Worm (Caenorhabditis elegans) whole organism, L1 larva: ENCODE measurements around the gene F58A3.4.
A peak's percentile ranks its signal among the peaks of the same experiment; 100 is the strongest.

Experiments
- F16B12.6 ChIP-seq: fragments of 150-350 bp; optimal IDR thresholded peaks from 2 replicates; lab custom pipeline; 2014; ENCODE audit warnings: missing biosample characterization, missing genetic modification characterization
- aha-1 ChIP-seq: fragments of 150-350 bp; optimal IDR thresholded peaks from 2 replicates; lab custom pipeline; 2014; ENCODE audit warnings: missing biosample characterization, missing genetic modification characterization
- ces-1 ChIP-seq: fragments of 150-350 bp; optimal IDR thresholded peaks from 2 replicates; lab custom pipeline; 2014; ENCODE audit warnings: missing biosample characterization, missing genetic modification reagents, missing genetic modification characterization
- dpl-1 ChIP-seq, 3 experiments: fragments of 150-350 bp in 2 of 3; sonication (generic microtip) in 1 of 3; optimal IDR thresholded peaks; 2 replicates each; lab custom pipeline; 2014 to 2017; ENCODE audit warnings: missing biosample characterization in 3 of 3, missing genetic modification characterization in 3 of 3, missing genetic modification reagents in 3 of 3
- efl-1 ChIP-seq, 4 experiments: fragments of 150-350 bp; optimal IDR thresholded peaks in 3 of 4; peaks in 1 of 4; 1 replicate in 1 of 4; 2 replicates in 3 of 4; lab custom pipeline; 2014; ENCODE audit warnings: missing biosample characterization in 2 of 4, missing genetic modification characterization in 2 of 4, missing genetic modification reagents in 2 of 4
- efl-3 ChIP-seq: fragments of 200-800 bp; sonication (Bioruptor generic); optimal IDR thresholded peaks from 2 replicates; lab custom pipeline; 2018; ENCODE audit warnings: mild to moderate bottlenecking, missing genetic modification characterization, missing compliant biosample characterization
- egl-13 ChIP-seq: sonication (generic microtip); optimal IDR thresholded peaks from 2 replicates; lab custom pipeline; 2016; ENCODE audit warnings: missing genotype, missing genetic modification reagents, missing genetic modification characterization, missing compliant biosample characterization
- elt-2 ChIP-seq: sonication (generic microtip); optimal IDR thresholded peaks from 2 replicates; lab custom pipeline; 2016; ENCODE audit warnings: missing genetic modification characterization, mild to moderate bottlenecking, inconsistent platforms, missing compliant biosample characterization, missing genetic modification reagents
- elt-3 ChIP-seq, 6 experiments: fragments of 150-350 bp in 1 of 6; sonication (generic microtip); optimal IDR thresholded peaks; 2 replicates each; lab custom pipeline; 2017 to 2018; ENCODE audit warnings: missing biosample characterization in 6 of 6, missing genetic modification characterization in 6 of 6, inconsistent platforms in 1 of 6
- fkh-8 ChIP-seq: sonication (generic microtip); optimal IDR thresholded peaks from 2 replicates; lab custom pipeline; 2016; ENCODE audit warnings: mild to moderate bottlenecking, missing genetic modification characterization, missing compliant biosample characterization
- hlh-17 ChIP-seq: fragments of 200-800 bp; sonication (Bioruptor generic); optimal IDR thresholded peaks from 2 replicates; lab custom pipeline; 2018; ENCODE audit warnings: missing genetic modification characterization, mild to moderate bottlenecking, missing compliant biosample characterization, moderate library complexity, borderline replicate concordance
- hpl-2 ChIP-seq: fragments of 150-350 bp; optimal IDR thresholded peaks from 2 replicates; lab custom pipeline; 2014; ENCODE audit warnings: missing biosample characterization, missing genetic modification reagents, missing genetic modification characterization
- lin-14 ChIP-seq: fragments of 200-800 bp; sonication (Bioruptor generic); optimal IDR thresholded peaks from 2 replicates; lab custom pipeline; 2018; ENCODE audit warnings: mild to moderate bottlenecking, missing genetic modification characterization, moderate library complexity, missing compliant biosample characterization
- lin-35 ChIP-seq, 2 experiments: fragments of 150-350 bp; optimal IDR thresholded peaks; 2 replicates each; lab custom pipeline; 2014; ENCODE audit warnings: missing biosample characterization in 2 of 2, missing genetic modification characterization in 2 of 2, missing genetic modification reagents in 2 of 2
- lsy-2 ChIP-seq, 2 experiments: fragments of 150-350 bp; optimal IDR thresholded peaks; 2 replicates each; lab custom pipeline; 2014; ENCODE audit warnings: missing biosample characterization in 2 of 2, missing genetic modification characterization in 2 of 2
- mdl-1 ChIP-seq, 2 experiments: fragments of 150-350 bp; optimal IDR thresholded peaks; 2 replicates each; lab custom pipeline; 2014 to 2017; ENCODE audit warnings: missing biosample characterization in 2 of 2, missing genetic modification characterization in 2 of 2, inconsistent platforms in 1 of 2
- nhr-19 ChIP-seq: fragments of 200-800 bp; sonication (Bioruptor generic); conservative IDR thresholded peaks from 2 replicates; pipeline ENCODE4 v1.3.6; 2022; ENCODE audit warnings: missing genetic modification characterization, missing compliant biosample characterization
- nhr-237 ChIP-seq: fragments of 150-350 bp; optimal IDR thresholded peaks from 2 replicates; lab custom pipeline; 2014; ENCODE audit warnings: missing biosample characterization, missing genetic modification characterization
- nhr-28 ChIP-seq: fragments of 150-350 bp; optimal IDR thresholded peaks from 2 replicates; lab custom pipeline; 2014; ENCODE audit warnings: missing biosample characterization, missing genetic modification characterization
- nhr-47 ChIP-seq: sonication (generic microtip); optimal IDR thresholded peaks from 2 replicates; lab custom pipeline; 2016; ENCODE audit warnings: mild to moderate bottlenecking, missing genetic modification characterization, moderate library complexity, missing compliant biosample characterization
- nhr-76 ChIP-seq: sonication (generic microtip); optimal IDR thresholded peaks from 2 replicates; lab custom pipeline; 2017; ENCODE audit warnings: missing biosample characterization, missing genetic modification characterization
- nhr-85 ChIP-seq: sonication (generic microtip); peaks from one replicate; lab custom pipeline; 2016; ENCODE audit warnings: missing genetic modification characterization, inconsistent platforms, missing compliant biosample characterization
- nhr-90 ChIP-seq: sonication (generic microtip); optimal IDR thresholded peaks from 2 replicates; lab custom pipeline; 2016; ENCODE audit warnings: mild to moderate bottlenecking, missing genetic modification characterization, missing compliant biosample characterization; ENCODE audit not compliant: poor library complexity
- skn-1 ChIP-seq: fragments of 150-350 bp; optimal IDR thresholded peaks from 2 replicates; lab custom pipeline; 2014; ENCODE audit warnings: missing biosample characterization, missing genetic modification characterization
- snpc-4 ChIP-seq: fragments of 150-350 bp; optimal IDR thresholded peaks from 2 replicates; lab custom pipeline; 2014; ENCODE audit warnings: missing biosample characterization, missing genetic modification characterization
- sptf-1 ChIP-seq: fragments of 150-350 bp; optimal IDR thresholded peaks from 2 replicates; lab custom pipeline; 2014; ENCODE audit warnings: missing biosample characterization, missing genetic modification characterization
- sup-37 ChIP-seq: fragments of 200-800 bp; sonication (Bioruptor generic); optimal IDR thresholded peaks from 2 replicates; lab custom pipeline; 2018; ENCODE audit warnings: mild to moderate bottlenecking, missing genetic modification characterization, missing compliant biosample characterization
- unc-130 ChIP-seq: fragments of 150-350 bp; optimal IDR thresholded peaks from 2 replicates; lab custom pipeline; 2017; ENCODE audit warnings: missing biosample characterization, missing genetic modification characterization, inconsistent platforms
- unc-86 ChIP-seq: sonication (generic microtip); optimal IDR thresholded peaks from 2 replicates; lab custom pipeline; 2016; ENCODE audit warnings: missing genetic modification characterization, missing compliant biosample characterization
- unc-98 ChIP-seq: fragments of 200-800 bp; sonication (Bioruptor generic); IDR thresholded peaks from 2 replicates; pipeline ENCODE4 v1.3.6; 2022; ENCODE audit warnings: missing genetic modification characterization, missing compliant biosample characterization
- xbp-1 ChIP-seq: sonication (generic microtip); optimal IDR thresholded peaks from 2 replicates; lab custom pipeline; 2016; ENCODE audit warnings: missing genetic modification characterization, missing compliant biosample characterization
- zag-1 ChIP-seq: fragments of 150-350 bp; optimal IDR thresholded peaks from 2 replicates; lab custom pipeline; 2014; ENCODE audit warnings: missing biosample characterization, missing genetic modification characterization
- ztf-11 ChIP-seq, 2 experiments: sonication (generic microtip); optimal IDR thresholded peaks; 2 replicates each; lab custom pipeline; 2016 to 2017; ENCODE audit warnings: missing genetic modification characterization in 2 of 2, missing biosample characterization in 1 of 2, missing compliant biosample characterization in 1 of 2
- ztf-4 ChIP-seq: fragments of 150-350 bp; optimal IDR thresholded peaks from 2 replicates; lab custom pipeline; 2014; ENCODE audit warnings: missing biosample characterization, missing genetic modification characterization

F58A3.4 gene

ce11 chrX:11008954-11009353 is 1.5 kb downstream of the F58A3.4 start, which contains the start of gene ttr-31:
Gene ttr-31, minus strand, starts transcription at chrX:11009054.
- TF ChIP-seq ztf-11 (tag; optimal IDR thresholded peaks at IDR 0.05; lab: Kevin White, UChicago) (no peak), elt-3 (tag; optimal IDR thresholded peaks at IDR 0.05; lab: Kevin White, UChicago) (peak in 1 of 6 experiments; percentile 7), nhr-85 (peak; percentile 66), snpc-4 (tag; lab: Kevin White, UChicago) (no peak), zag-1 (no peak), nhr-19 (no peak), nhr-47 (tag; lab: Kevin White, UChicago) (no peak), efl-3 (GFP tag; lab: Kevin White, UChicago) (no peak), lsy-2 (tag; optimal IDR thresholded peaks at IDR 0.05; lab: Kevin White, UChicago) (no peak), unc-130 (tag; lab: Kevin White, UChicago) (no peak), lin-14 (GFP tag; lab: Kevin White, UChicago) (peak; percentile 21), nhr-28 (tag; lab: Kevin White, UChicago) (no peak), dpl-1 (GFP tag; optimal IDR thresholded peaks at IDR 0.05; lab: Kevin White, UChicago) (no peak)
- TF ChIP-seq, all 84 proteins: peak for 3

ce11 chrX:11008052-11008451 is 2.4 kb downstream of the F58A3.4 start, which contains the start of gene del-5:
Gene del-5, minus strand, starts transcription at chrX:11008181.
- TF ChIP-seq fkh-8 (tag; lab: Kevin White, UChicago) (no peak), lin-35 (GFP tag; optimal IDR thresholded peaks at IDR 0.05; lab: Kevin White, UChicago) (peak in 1 of 2 experiments; percentile 32), elt-2 (peak; percentile 83)

ce11 chrX:11007393-11007792 is 3.1 kb downstream of the F58A3.4 start:
- no peak for TF ChIP-seq ztf-11 (tag; optimal IDR thresholded peaks at IDR 0.05; lab: Kevin White, UChicago)
- TF ChIP-seq F16B12.6 (tag; lab: Kevin White, UChicago), result no peak
- TF ChIP-seq lin-35 (GFP tag; optimal IDR thresholded peaks at IDR 0.05; lab: Kevin White, UChicago), result peak in 1 of 2 experiments; percentile 44
- no peak for TF ChIP-seq hlh-17 (GFP tag; lab: Kevin White, UChicago)
- no peak for TF ChIP-seq nhr-85
- TF ChIP-seq xbp-1 (tag; lab: Kevin White, UChicago), result no peak
- TF ChIP-seq nhr-237 (tag; lab: Kevin White, UChicago), result no peak
- TF ChIP-seq nhr-76 (tag; lab: Kevin White, UChicago), result no peak
- no peak for TF ChIP-seq skn-1 (tag; lab: Kevin White, UChicago)
- TF ChIP-seq nhr-90, result peak; percentile 5
- TF ChIP-seq sptf-1 (tag; lab: Kevin White, UChicago), result no peak
- TF ChIP-seq unc-98, result no peak
- TF ChIP-seq unc-86 (tag; lab: Kevin White, UChicago), result no peak
- TF ChIP-seq mdl-1 (tag; optimal IDR thresholded peaks at IDR 0.05; lab: Kevin White, UChicago), result no peak
- TF ChIP-seq nhr-28 (tag; lab: Kevin White, UChicago), result no peak
- TF ChIP-seq egl-13 (tag; lab: Kevin White, UChicago), result no peak
- peak; percentile 32 for TF ChIP-seq hpl-2 (GFP tag; lab: Kevin White, UChicago)
- no peak for TF ChIP-seq efl-3 (GFP tag; lab: Kevin White, UChicago)
- no peak for TF ChIP-seq ztf-4 (tag; lab: Kevin White, UChicago)
- TF ChIP-seq elt-2, result peak; percentile 33
- no peak for TF ChIP-seq efl-1 (optimal IDR thresholded peaks at IDR 0.05; lab: Kevin White, UChicago)
- no peak for TF ChIP-seq efl-1 (GFP tag; optimal IDR thresholded peaks at IDR 0.05 in 1 of 2; lab: Kevin White, UChicago)
- no peak for TF ChIP-seq sup-37

- TF ChIP-seq ces-1 (GFP tag; lab: Kevin White, UChicago), result no peak
These were observed 6.8 kb downstream of the F58A3.4 start for ce11 chrX:11003701-11004100.

- TF ChIP-seq aha-1 (tag; lab: Kevin White, UChicago) (no peak), efl-1 (optimal IDR thresholded peaks at IDR 0.05; lab: Kevin White, UChicago) (no peak), efl-1 (GFP tag; optimal IDR thresholded peaks at IDR 0.05 in 1 of 2; lab: Kevin White, UChicago) (peak in 1 of 2 experiments; percentile 49)
These were observed 8.7 kb downstream of the F58A3.4 start, which contains the start of gene col-177 for ce11 chrX:11001750-11002149. Gene col-177, minus strand, starts transcription at chrX:11001850.
